Worm (Caenorhabditis elegans): ENCODE data around the gene algn-14.

The algn-14 gene

DNA sequence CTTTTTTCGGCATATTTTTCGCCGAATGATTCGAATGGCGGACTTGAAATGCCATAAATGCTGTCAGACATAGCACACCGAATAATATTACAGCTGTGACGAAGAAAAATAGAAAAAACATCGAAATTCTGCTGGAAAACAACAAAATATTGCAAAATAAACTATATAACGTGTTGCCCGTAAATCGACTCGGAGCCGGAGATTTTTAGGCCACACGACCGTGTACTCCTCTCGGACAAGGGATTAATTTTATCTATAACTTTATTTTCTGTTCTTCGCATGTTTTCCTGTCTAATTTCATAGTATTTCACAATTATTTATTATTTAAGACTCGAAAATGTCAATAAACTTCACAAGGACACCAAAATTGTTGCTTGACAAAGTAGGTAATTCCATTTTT is at the start of gene algn-14, which contains the start of gene M02B7.2 (continued):
- no peak for TF ChIP-seq C38D4.7 (GFP tag; optimal IDR thresholded peaks at IDR 0.05)
- TF ChIP-seq hlh-13 (GFP tag; optimal IDR thresholded peaks at IDR 0.05): no peak
- TF ChIP-seq lim-6 (tag; optimal IDR thresholded peaks at IDR 0.05): no peak
- TF ChIP-seq pha-4 (tag; optimal IDR thresholded peaks at IDR 0.05): no peak
- no peak for TF ChIP-seq pat-9 (tag; optimal IDR thresholded peaks at IDR 0.05)
- TF ChIP-seq sdc-2 (tag; optimal IDR thresholded peaks at IDR 0.05): peak; percentile 1
- no peak for TF ChIP-seq T23F11.4 (GFP tag; optimal IDR thresholded peaks at IDR 0.05)
- TF ChIP-seq fkh-10 (GFP tag; optimal IDR thresholded peaks at IDR 0.05): no peak
- no peak for TF ChIP-seq fkh-6 (tag; optimal IDR thresholded peaks at IDR 0.05)
- no peak for TF ChIP-seq unc-3 (GFP tag; conservative IDR thresholded peaks at IDR 0.05)
- TF ChIP-seq unc-3 (tag; optimal IDR thresholded peaks at IDR 0.05): no peak
- no peak for TF ChIP-seq ahr-1 (tag; optimal IDR thresholded peaks at IDR 0.05)
- no peak for TF ChIP-seq unc-55 (GFP tag; optimal IDR thresholded peaks at IDR 0.05)
- TF ChIP-seq zip-5 (tag; optimal IDR thresholded peaks at IDR 0.05): peak; percentile 60
- peak; percentile 37 for TF ChIP-seq elt-2 (tag; optimal IDR thresholded peaks at IDR 0.05)

DNA sequence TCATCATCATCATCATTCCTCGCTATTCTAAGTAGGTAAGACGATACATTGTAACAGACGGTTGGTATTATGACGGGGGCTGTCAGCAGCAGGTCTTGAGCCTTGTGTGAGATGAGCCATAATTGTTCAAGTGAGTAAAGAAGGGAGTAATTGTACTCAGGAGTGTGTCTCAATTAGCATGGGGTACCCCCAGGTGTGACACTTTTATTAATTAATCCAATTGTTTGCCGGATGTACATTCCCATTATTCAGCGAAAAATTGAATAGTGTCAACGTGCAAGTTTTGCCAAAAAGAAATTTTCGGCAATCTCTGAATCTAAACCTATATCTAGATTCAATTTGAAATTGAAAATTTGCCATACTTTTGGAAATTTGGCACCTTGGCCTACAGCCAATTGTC is 45.8 kb upstream of the algn-14 start:
- TF ChIP-seq ztf-16 (tag; optimal IDR thresholded peaks at IDR 0.05) (no peak), hlh-30 (tag; optimal IDR thresholded peaks at IDR 0.05; ENCODE audit: insufficient read depth) (no peak), gmeb-2 (tag; optimal IDR thresholded peaks at IDR 0.05) (no peak), sdc-2 (tag; optimal IDR thresholded peaks at IDR 0.05) (no peak), unc-42 (tag; optimal IDR thresholded peaks at IDR 0.05) (no peak), ceh-22 (tag; optimal IDR thresholded peaks at IDR 0.05) (no peak), mec-3 (tag; optimal IDR thresholded peaks at IDR 0.05; ENCODE audit: borderline replicate concordance) (no peak), ceh-9 (tag; optimal IDR thresholded peaks at IDR 0.05) (no peak), pat-9 (tag; optimal IDR thresholded peaks at IDR 0.05) (no peak), unc-86 (tag; optimal IDR thresholded peaks at IDR 0.05) (no peak)

DNA sequence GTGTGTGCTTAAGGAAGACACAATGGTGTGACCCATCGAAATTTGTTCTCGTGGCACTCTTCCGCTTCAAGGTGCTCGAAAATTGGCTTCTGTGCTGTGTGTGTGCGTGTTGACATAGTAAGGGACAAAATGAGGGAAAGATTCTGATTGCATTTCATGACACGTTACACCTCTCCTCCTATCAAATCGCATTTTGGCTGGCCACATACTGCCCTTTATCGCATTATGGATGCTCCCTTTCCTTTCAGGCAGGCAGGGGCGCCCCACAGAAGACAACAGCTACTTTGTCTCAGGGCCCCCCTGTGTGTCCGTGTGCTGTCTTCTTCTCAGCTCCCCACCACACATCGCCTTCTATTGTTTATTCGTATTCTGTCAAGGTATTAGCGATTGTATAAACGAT is 44.3 kb upstream of the algn-14 start:
- TF ChIP-seq nfya-1 (tag; optimal IDR thresholded peaks at IDR 0.05) (no peak), sox-2 (GFP tag; IDR thresholded peaks at IDR 0.05) (no peak), ceh-48 (tag; optimal IDR thresholded peaks at IDR 0.05) (no peak), ceh-18 (tag; optimal IDR thresholded peaks at IDR 0.05) (no peak), fax-1 (tag; optimal IDR thresholded peaks at IDR 0.05) (no peak), ceh-24 (tag; optimal IDR thresholded peaks at IDR 0.05) (no peak), elt-4 (tag; optimal IDR thresholded peaks at IDR 0.05) (peak; percentile 12), gmeb-2 (tag; optimal IDR thresholded peaks at IDR 0.05) (no peak), ceh-34 (tag; optimal IDR thresholded peaks at IDR 0.05) (peak; percentile 1), hlh-15 (tag; optimal IDR thresholded peaks at IDR 0.05) (no peak), hlh-6 (tag; optimal IDR thresholded peaks at IDR 0.05) (no peak), fkh-6 (tag; optimal IDR thresholded peaks at IDR 0.05) (no peak), dmd-4 (tag; optimal IDR thresholded peaks at IDR 0.05; ENCODE audit: borderline replicate concordance) (no peak), ceh-14 (tag; optimal IDR thresholded peaks at IDR 0.05) (no peak), tbx-2 (tag; optimal IDR thresholded peaks at IDR 0.05) (no peak), pqm-1 (tag; optimal IDR thresholded peaks at IDR 0.05) (no peak), lim-6 (tag; optimal IDR thresholded peaks at IDR 0.05) (no peak), hlh-8 (tag; optimal IDR thresholded peaks at IDR 0.05) (no peak), hlh-30 (tag; optimal IDR thresholded peaks at IDR 0.05; ENCODE audit: insufficient read depth) (no peak), pha-2 (tag; optimal IDR thresholded peaks at IDR 0.05) (no peak), nhr-11 (tag; optimal IDR thresholded peaks at IDR 0.05) (no peak), unc-42 (tag; optimal IDR thresholded peaks at IDR 0.05) (peak; percentile 91)

All from whole organism, late embryonic.